Fruit fly (Drosophila melanogaster) whole organism, embryonic: ENCODE data around the gene CG46460.
A peak's percentile ranks its signal among the peaks of the same experiment; 100 is the strongest.

Source experiments
- ATbp ChIP-seq: fragments of 200-800 bp; sonication (Bioruptor generic); optimal IDR thresholded peaks from 2 replicates; lab custom pipeline; 2017; ENCODE audit warnings: missing biosample characterization, mild to moderate bottlenecking, missing genetic modification characterization, missing genetic modification reagents
- CG1024 ChIP-seq: fragments of 200-800 bp; sonication (Bioruptor generic); IDR thresholded peaks from 2 replicates; pipeline ENCODE4 v1.3.6; 2022; ENCODE audit warnings: missing biosample characterization, missing genetic modification characterization
- CG10366 ChIP-seq: fragments of 200-800 bp; sonication (Bioruptor generic); IDR thresholded peaks from 2 replicates; pipeline ENCODE4 v1.3.6; 2022; ENCODE audit warnings: missing biosample characterization, missing genetic modification characterization
- CG10431 ChIP-seq: fragments of 200-800 bp; sonication (Bioruptor generic); optimal IDR thresholded peaks from 3 replicates; lab custom pipeline; 2018; ENCODE audit warnings: missing biosample characterization, mild to moderate bottlenecking, missing genetic modification characterization
- CG12299 ChIP-seq: fragments of 200-800 bp; sonication (Bioruptor generic); optimal IDR thresholded peaks from 2 replicates; lab custom pipeline; 2018; ENCODE audit warnings: missing biosample characterization, mild to moderate bottlenecking, missing genetic modification characterization
- CG13123 ChIP-seq: fragments of 200-800 bp; sonication (Bioruptor generic); optimal IDR thresholded peaks from 2 replicates; lab custom pipeline; 2016; ENCODE audit warnings: missing biosample characterization, missing genetic modification characterization
- CG14965 ChIP-seq: fragments of 200-800 bp; sonication (Bioruptor generic); optimal IDR thresholded peaks from 2 replicates; lab custom pipeline; 2016; ENCODE audit warnings: missing biosample characterization, missing genetic modification characterization, borderline replicate concordance
- CG15011 ChIP-seq: fragments of 200-800 bp; sonication (Bioruptor generic); optimal IDR thresholded peaks from 3 replicates; lab custom pipeline; 2018; ENCODE audit warnings: missing biosample characterization, mild to moderate bottlenecking, missing genetic modification characterization
- CG15073 ChIP-seq: fragments of 200-800 bp; sonication (Bioruptor generic); optimal IDR thresholded peaks from 2 replicates; lab custom pipeline; 2016; ENCODE audit warnings: missing biosample characterization, missing genetic modification characterization
- CG17186 ChIP-seq: fragments of 200-800 bp; sonication (Bioruptor generic); optimal IDR thresholded peaks from 3 replicates; lab custom pipeline; 2017; ENCODE audit warnings: missing biosample characterization, missing genetic modification reagents, missing genetic modification characterization
- CG17359 ChIP-seq: fragments of 200-800 bp; sonication (Bioruptor generic); optimal IDR thresholded peaks from 3 replicates; lab custom pipeline; 2018; ENCODE audit warnings: missing biosample characterization, mild to moderate bottlenecking, missing genetic modification characterization, moderate library complexity
- CG1832 ChIP-seq: fragments of 200-800 bp; sonication (Bioruptor generic); optimal IDR thresholded peaks from 2 replicates; lab custom pipeline; 2017; ENCODE audit warnings: missing biosample characterization, mild to moderate bottlenecking, missing genetic modification characterization, inconsistent platforms
- CG30020 ChIP-seq: fragments of 200-800 bp; optimal IDR thresholded peaks from 2 replicates; lab custom pipeline; 2019; ENCODE audit warnings: missing biosample characterization, mild to moderate bottlenecking, missing genetic modification characterization, moderate library complexity
- CG6254 ChIP-seq: fragments of 200-800 bp; sonication (Bioruptor generic); optimal IDR thresholded peaks from 3 replicates; lab custom pipeline; 2017; ENCODE audit warnings: mild to moderate bottlenecking, missing biosample characterization, missing genetic modification reagents, missing genetic modification characterization
- CG6272 ChIP-seq: fragments of 200-800 bp; sonication (Bioruptor generic); IDR thresholded peaks from 2 replicates; pipeline ENCODE4 v1.3.6; 2022; ENCODE audit warnings: missing biosample characterization, missing genetic modification characterization
- CG6813 ChIP-seq: fragments of 200-800 bp; sonication (Bioruptor generic); optimal IDR thresholded peaks from 2 replicates; lab custom pipeline; 2017; ENCODE audit warnings: missing biosample characterization, missing genetic modification characterization, mild to moderate bottlenecking, moderate library complexity, missing genetic modification reagents
- CG8478 ChIP-seq: fragments of >200 bp; optimal IDR thresholded peaks from 2 replicates; lab custom pipeline; 2018
- CG9215 ChIP-seq: fragments of 200-800 bp; sonication (Bioruptor generic); IDR thresholded peaks from 2 replicates; pipeline ENCODE4 v1.3.6; 2022; ENCODE audit warnings: missing biosample characterization, missing genetic modification characterization
- CHES-1-like ChIP-seq: fragments of 200-800 bp; sonication (Bioruptor generic); optimal IDR thresholded peaks from 2 replicates; lab custom pipeline; 2016; ENCODE audit warnings: missing biosample characterization, missing genetic modification characterization
- CoRest ChIP-seq: fragments of 200-800 bp; sonication (Bioruptor generic); optimal IDR thresholded peaks from 3 replicates; lab custom pipeline; 2018; ENCODE audit warnings: missing biosample characterization, mild to moderate bottlenecking, missing genetic modification characterization, moderate library complexity
- CrebB ChIP-seq: fragments of 200-800 bp; sonication (Bioruptor generic); optimal IDR thresholded peaks from 3 replicates; lab custom pipeline; 2018; ENCODE audit warnings: missing biosample characterization, mild to moderate bottlenecking, missing genetic modification characterization
- Dek ChIP-seq: fragments of 200-800 bp; sonication (Bioruptor generic); optimal IDR thresholded peaks from 3 replicates; lab custom pipeline; 2019; ENCODE audit warnings: missing biosample characterization, mild to moderate bottlenecking, missing genetic modification characterization, moderate library complexity
- H2.0 ChIP-seq: fragments of 200-800 bp; sonication (Bioruptor generic); IDR thresholded peaks from 2 replicates; pipeline ENCODE4 v1.3.6; 2022; ENCODE audit warnings: missing biosample characterization, missing genetic modification characterization
- Lpt ChIP-seq: fragments of >200 bp; optimal IDR thresholded peaks from 2 replicates; lab custom pipeline; 2018; ENCODE audit warnings: missing biosample characterization, missing genetic modification characterization
- Max ChIP-seq: fragments of 200-800 bp; sonication (Bioruptor generic); optimal IDR thresholded peaks from 2 replicates; lab custom pipeline; 2016; ENCODE audit warnings: missing biosample characterization, mild to moderate bottlenecking, missing genetic modification characterization
- Nf-YB ChIP-seq: fragments of 200-800 bp; sonication (Bioruptor generic); optimal IDR thresholded peaks from 3 replicates; lab custom pipeline; 2019; ENCODE audit warnings: missing biosample characterization, mild to moderate bottlenecking, missing genetic modification characterization, moderate library complexity
- Opbp ChIP-seq: fragments of 200-800 bp; sonication (Bioruptor generic); IDR thresholded peaks from 3 replicates; pipeline ENCODE4 v1.3.6; 2022; ENCODE audit warnings: missing biosample characterization, missing genetic modification characterization; ENCODE audit not compliant: partially characterized antibody
- Scr ChIP-seq: fragments of 200-800 bp; sonication (Bioruptor generic); IDR thresholded peaks from 2 replicates; pipeline ENCODE4 v1.3.6; 2022; ENCODE audit warnings: missing biosample characterization, missing genetic modification characterization; ENCODE audit not compliant: partially characterized antibody
- Sox102F ChIP-seq: fragments of 200-800 bp; sonication (Bioruptor generic); optimal IDR thresholded peaks from 2 replicates; lab custom pipeline; 2018; ENCODE audit warnings: missing biosample characterization, mild to moderate bottlenecking, missing genetic modification characterization, moderate library complexity
- Taf1 ChIP-seq: fragments of 200-800 bp; sonication (Bioruptor generic); IDR thresholded peaks from 2 replicates; pipeline ENCODE4 v1.3.6; 2022; ENCODE audit warnings: missing biosample characterization, missing genetic modification characterization
- abd-A ChIP-seq: fragments of 200-800 bp; sonication (Bioruptor generic); optimal IDR thresholded peaks from 3 replicates; lab custom pipeline; 2019; ENCODE audit warnings: missing biosample characterization, mild to moderate bottlenecking, missing genetic modification characterization, moderate library complexity
- cato ChIP-seq: fragments of 200-800 bp; sonication (Bioruptor generic); optimal IDR thresholded peaks from 2 replicates; lab custom pipeline; 2016; ENCODE audit warnings: missing biosample characterization, missing genetic modification characterization, borderline replicate concordance
- chif ChIP-seq, 2 experiments: fragments of 200-800 bp; sonication (Bioruptor generic); optimal IDR thresholded peaks; 3 replicates each; lab custom pipeline; 2016; ENCODE audit warnings: missing biosample characterization in 2 of 2, missing genetic modification characterization in 2 of 2
- chinmo ChIP-seq: fragments of 200-800 bp; sonication (Bioruptor generic); IDR thresholded peaks from 4 replicates; pipeline ENCODE4 v1.3.6; 2022; ENCODE audit warnings: missing biosample characterization, missing genetic modification characterization; ENCODE audit not compliant: partially characterized antibody
- da ChIP-seq: fragments of 200-800 bp; sonication (Bioruptor generic); optimal IDR thresholded peaks from 2 replicates; lab custom pipeline; 2016; ENCODE audit warnings: missing biosample characterization, missing genetic modification characterization
- fru ChIP-seq: fragments of >200 bp; optimal IDR thresholded peaks from 2 replicates; lab custom pipeline; 2017
- gro ChIP-seq: fragments of 200-800 bp; sonication (Bioruptor generic); optimal IDR thresholded peaks from 2 replicates; lab custom pipeline; 2016; ENCODE audit warnings: missing biosample characterization, missing genetic modification characterization
- h ChIP-seq: fragments of >200 bp; optimal IDR thresholded peaks from 2 replicates; lab custom pipeline; 2017
- ind ChIP-seq: fragments of 200-800 bp; sonication (Bioruptor generic); optimal IDR thresholded peaks from 3 replicates; lab custom pipeline; 2016; ENCODE audit warnings: missing biosample characterization, missing genetic modification characterization
- inv ChIP-seq: fragments of 200-800 bp; sonication (Bioruptor generic); IDR thresholded peaks from 2 replicates; pipeline ENCODE4 v1.3.6; 2022; ENCODE audit warnings: missing biosample characterization, missing genetic modification characterization; ENCODE audit not compliant: partially characterized antibody
- lov ChIP-seq, 2 experiments: fragments of 200-800 bp in 1 of 2; fragments of >200 bp in 1 of 2; sonication (Bioruptor generic) in 1 of 2; IDR thresholded peaks in 1 of 2; optimal IDR thresholded peaks in 1 of 2; 2 replicates in 1 of 2; 3 replicates in 1 of 2; pipeline versions ENCODE4 v1.3.6 to Lab custom; 2017 to 2022; ENCODE audit warnings: missing biosample characterization in 1 of 2, missing genetic modification characterization in 1 of 2
- nerfin-2 ChIP-seq: fragments of 200-800 bp; sonication (Bioruptor generic); IDR thresholded peaks from 2 replicates; pipeline ENCODE4 v1.3.6; 2022; ENCODE audit warnings: missing biosample characterization, missing genetic modification characterization; ENCODE audit not compliant: partially characterized antibody
- pita ChIP-seq: fragments of 200-800 bp; sonication (Bioruptor generic); optimal IDR thresholded peaks from 2 replicates; lab custom pipeline; 2017; ENCODE audit warnings: missing biosample characterization, mild to moderate bottlenecking, missing genetic modification characterization
- pnt ChIP-seq: fragments of 200-800 bp; sonication (Bioruptor generic); optimal IDR thresholded peaks from 3 replicates; lab custom pipeline; 2016; ENCODE audit warnings: missing biosample characterization, missing genetic modification characterization
- sim ChIP-seq: fragments of 200-800 bp; sonication (Bioruptor generic); IDR thresholded peaks from 2 replicates; pipeline ENCODE4 v1.3.6; 2022; ENCODE audit warnings: missing biosample characterization, missing genetic modification characterization
- sima ChIP-seq: fragments of 200-800 bp; sonication (Bioruptor generic); optimal IDR thresholded peaks from 2 replicates; lab custom pipeline; 2016; ENCODE audit warnings: missing biosample characterization, missing genetic modification characterization
- stwl ChIP-seq: fragments of 200-800 bp; sonication (Bioruptor generic); optimal IDR thresholded peaks from 3 replicates; lab custom pipeline; 2018; ENCODE audit warnings: missing biosample characterization, mild to moderate bottlenecking, missing genetic modification characterization, moderate library complexity
- toy ChIP-seq: fragments of 200-800 bp; sonication (Bioruptor generic); IDR thresholded peaks from 2 replicates; pipeline ENCODE4 v1.3.6; 2022; ENCODE audit warnings: missing biosample characterization, missing genetic modification characterization
- ttk ChIP-seq: fragments of 200-800 bp; sonication (Bioruptor generic); IDR thresholded peaks from 2 replicates; pipeline ENCODE4 v2.1.2; 2022; ENCODE audit warnings: missing biosample characterization, missing genetic modification characterization
- yki ChIP-seq: fragments of >200 bp; optimal IDR thresholded peaks from 3 replicates; lab custom pipeline; 2018
- zen2 ChIP-seq: fragments of 200-800 bp; sonication (Bioruptor generic); IDR thresholded peaks from 3 replicates; pipeline ENCODE4 v1.3.6; 2022; ENCODE audit warnings: missing biosample characterization, missing genetic modification characterization; ENCODE audit not compliant: partially characterized antibody

CG46460 gene

DNA sequence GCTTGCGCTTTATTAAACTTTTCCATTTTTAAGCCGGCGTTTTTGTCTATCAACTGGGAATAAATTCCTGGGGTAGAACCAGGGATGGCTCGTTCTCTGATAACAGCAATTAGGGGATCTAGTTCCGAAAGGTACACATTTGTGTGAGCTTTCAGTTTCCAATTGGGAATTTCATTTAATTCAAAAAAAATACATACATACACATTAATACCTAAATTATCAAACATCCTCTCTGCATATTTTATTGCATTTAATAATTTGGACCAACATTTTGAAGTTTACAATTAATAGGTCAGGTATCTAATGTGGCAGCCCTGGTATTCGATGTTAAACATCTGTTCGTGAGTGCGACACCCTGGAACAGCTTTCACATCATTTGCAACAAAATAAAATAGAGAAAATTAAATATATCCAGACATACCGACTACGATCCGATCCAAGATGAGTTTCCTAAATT, 32.0 kb upstream of the CG46460 start, which contains the start of the genes CG15011 and CG1309 (continued):
- TF ChIP-seq gro (GFP tag; lab: Kevin White, UChicago) (peak; percentile 88), nerfin-2 (GFP tag; lab: Robert Waterston, UW) (no peak), ATbp (GFP tag; lab: Kevin White, UChicago) (peak; percentile 41), chinmo (0 out of 4 replicates have a peak, but pooled peaks have one; percentile 32), CG17186 (GFP tag; lab: Kevin White, UChicago) (peak; percentile 62), CG8478 (lab: Kevin White, UChicago) (no peak), CrebB (tag; lab: Kevin White, UChicago) (peak; percentile 65), CG15011 (GFP tag; lab: Kevin White, UChicago) (no peak), CoRest (tag; lab: Kevin White, UChicago) (peak; percentile 92), cato (peak; percentile 79), CG30020 (tag; lab: Kevin White, UChicago) (peak; percentile 79), Nf-YB (GFP tag; lab: Kevin White, UChicago) (peak; percentile 66), CG6813 (no peak), ttk (GFP tag; lab: Robert Waterston, UW) (peak; percentile 79), CG9215 (GFP tag; lab: Robert Waterston, UW) (peak; percentile 73), CHES-1-like (GFP tag; lab: Kevin White, UChicago) (peak; percentile 88), da (GFP tag; lab: Kevin White, UChicago) (peak; percentile 87), yki (no peak), Taf1 (GFP tag; lab: Robert Waterston, UW) (peak; percentile 66), h (no peak), sima (GFP tag; lab: Kevin White, UChicago) (peak; percentile 37), CG17359 (tag; lab: Kevin White, UChicago) (peak; percentile 76), CG15073 (GFP tag; lab: Kevin White, UChicago) (peak; percentile 26), pnt (peak; percentile 67), zen2 (GFP tag; lab: Robert Waterston, UW) (no peak), H2.0 (peak; percentile 56), ind (GFP tag; lab: Kevin White, UChicago) (peak; percentile 90), abd-A (tag; lab: Kevin White, UChicago) (peak; percentile 85), Sox102F (GFP tag; lab: Kevin White, UChicago) (peak; percentile 81), CG6254 (GFP tag; lab: Kevin White, UChicago) (peak; percentile 40), CG10366 (peak; percentile 76), Dek (peak; percentile 82), CG12299 (tag; lab: Kevin White, UChicago) (peak; percentile 67), toy (GFP tag; lab: Robert Waterston, UW) (no peak), CG1832 (GFP tag; lab: Kevin White, UChicago) (no peak), pita (GFP tag; lab: Kevin White, UChicago) (no peak), CG6272 (GFP tag; lab: Robert Waterston, UW) (peak; percentile 79), Max (GFP tag; lab: Kevin White, UChicago) (peak; percentile 84), stwl (tag; lab: Kevin White, UChicago) (peak; percentile 79), Lpt (no peak), fru (lab: Kevin White, UChicago) (no peak), chif (GFP tag; optimal IDR thresholded peaks at IDR 0.05; lab: Kevin White, UChicago) (peak; percentile 79 to 90), lov (optimal IDR thresholded peaks at IDR 0.05; lab: Kevin White, UChicago) (no peak), lov (GFP tag; IDR thresholded peaks at IDR 0.05; lab: Robert Waterston, UW) (0 out of 3 replicates have a peak, but pooled peaks have one; percentile 21), CG10431 (GFP tag; lab: Kevin White, UChicago) (peak; percentile 16), CG13123 (GFP tag; lab: Kevin White, UChicago) (peak; percentile 82), Scr (GFP tag; lab: Robert Waterston, UW) (peak; percentile 55), Opbp (no peak), sim (GFP tag; lab: Robert Waterston, UW) (no peak), inv (GFP tag; lab: Robert Waterston, UW) (peak; percentile 39; the same call in 1 of the 2 replicates), CG1024 (GFP tag; lab: Robert Waterston, UW) (no peak), CG14965 (GFP tag; lab: Kevin White, UChicago) (no peak)
